Fruit fly (Drosophila melanogaster) ovary, adult (tissue): ENCODE data around the gene lky.
"Not testable (repeated sequence)": the region's sequence is repeated elsewhere in the genome, so short reads cannot be mapped to it uniquely, and the experiment has no call there.

ENCODE experiments used
- CG17801 ChIP-seq: fragments of 200-800 bp; optimal IDR thresholded peaks from 2 replicates; lab custom pipeline; 2019; ENCODE audit warnings: missing biosample characterization, mild to moderate bottlenecking, missing genetic modification characterization, moderate library complexity; ENCODE audit not compliant: partially characterized antibody

The lky gene

DNA sequence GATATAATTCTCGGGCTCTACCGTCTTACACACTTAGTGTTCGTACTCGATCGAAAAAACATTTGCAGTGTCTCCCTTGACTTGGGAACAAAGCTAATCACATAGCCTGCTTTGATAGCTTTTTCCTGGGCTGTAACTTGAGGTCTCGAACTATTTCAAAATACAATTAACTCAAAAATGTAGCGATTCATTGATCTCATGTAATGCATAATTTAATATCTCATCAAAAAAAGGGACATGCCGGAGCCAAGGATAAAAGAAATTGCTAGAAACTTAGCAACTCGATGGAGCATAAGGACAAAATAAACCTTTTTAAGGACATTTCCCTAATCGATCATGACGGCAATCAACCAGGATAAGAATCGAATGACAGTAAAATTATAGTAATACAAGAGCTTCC, at the start of gene lky:
Gene lky, minus strand, starts transcription at position 101 of the 400 bp plus-strand sequence.
- no peak for TF ChIP-seq CG17801

DNA sequence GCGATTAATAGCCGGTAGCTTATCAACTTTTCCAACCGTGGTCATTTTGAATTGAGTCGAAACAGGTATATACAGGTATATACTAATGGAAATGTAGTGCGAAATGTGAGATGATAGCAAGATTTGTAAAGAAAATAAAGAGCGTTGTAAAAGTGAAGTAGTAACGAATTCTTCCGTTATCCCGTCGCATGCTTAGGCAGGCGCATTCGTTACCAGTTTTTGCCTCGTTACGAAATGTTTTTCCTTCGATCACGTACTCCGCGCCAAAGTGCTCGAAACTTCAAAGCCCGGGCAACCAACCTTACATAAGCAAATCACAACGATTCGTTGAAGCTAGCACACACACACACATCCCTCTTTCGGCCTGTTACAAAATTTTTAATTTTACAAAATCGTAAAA, 49.1 kb upstream of the lky start, which contains the start of gene CG9570:
Gene CG9570, plus strand, starts transcription at position 301 of the 400 bp plus-strand sequence.
- TF ChIP-seq CG17801, result no peak

DNA sequence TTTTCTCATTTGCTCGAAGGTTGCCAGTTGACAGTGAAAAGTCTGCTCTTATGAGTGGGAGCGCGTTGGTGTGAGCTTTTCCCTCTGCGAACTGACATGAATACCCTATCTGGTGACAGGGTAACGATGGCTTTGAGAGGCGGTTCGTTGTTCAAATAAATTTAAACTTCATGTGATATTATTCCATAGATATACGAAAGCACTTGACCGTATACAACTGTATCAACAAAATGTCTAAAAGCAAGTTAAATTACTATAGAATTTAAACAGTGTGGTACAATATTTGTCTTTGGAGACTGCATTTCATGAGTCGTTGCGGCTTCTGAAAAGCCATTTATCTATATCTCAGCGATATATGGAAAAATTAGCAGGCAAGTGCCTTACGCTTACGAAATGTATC, 37.7 kb downstream of the lky start:
- TF ChIP-seq CG17801, result no peak

DNA sequence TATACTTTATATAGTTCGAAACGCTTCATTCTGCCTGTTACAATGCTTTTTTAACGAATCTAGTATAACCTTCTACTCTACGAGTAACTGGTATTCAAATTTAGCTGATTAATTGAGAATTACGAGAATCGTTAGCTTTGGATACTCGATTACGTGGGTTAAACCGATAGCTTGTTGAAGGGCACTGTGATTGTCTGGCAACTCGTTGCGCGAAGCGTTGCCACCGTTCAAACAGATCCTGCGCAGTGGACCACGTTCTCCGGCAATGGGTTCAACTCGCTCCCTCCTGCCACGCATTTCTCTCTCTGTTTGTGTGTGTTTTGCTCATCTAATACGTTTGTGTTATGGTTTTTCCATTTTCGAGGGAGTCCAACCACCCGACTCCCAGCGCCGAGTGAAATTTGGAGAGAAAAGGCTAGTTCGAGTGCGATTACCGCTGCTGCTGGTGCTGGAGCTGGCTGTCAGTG, 41.0 kb downstream of the lky start, which contains the start of gene Nep3:
Gene Nep3, plus strand, starts transcription at position 417 of the 467 bp plus-strand sequence.
- no peak for TF ChIP-seq CG17801

DNA sequence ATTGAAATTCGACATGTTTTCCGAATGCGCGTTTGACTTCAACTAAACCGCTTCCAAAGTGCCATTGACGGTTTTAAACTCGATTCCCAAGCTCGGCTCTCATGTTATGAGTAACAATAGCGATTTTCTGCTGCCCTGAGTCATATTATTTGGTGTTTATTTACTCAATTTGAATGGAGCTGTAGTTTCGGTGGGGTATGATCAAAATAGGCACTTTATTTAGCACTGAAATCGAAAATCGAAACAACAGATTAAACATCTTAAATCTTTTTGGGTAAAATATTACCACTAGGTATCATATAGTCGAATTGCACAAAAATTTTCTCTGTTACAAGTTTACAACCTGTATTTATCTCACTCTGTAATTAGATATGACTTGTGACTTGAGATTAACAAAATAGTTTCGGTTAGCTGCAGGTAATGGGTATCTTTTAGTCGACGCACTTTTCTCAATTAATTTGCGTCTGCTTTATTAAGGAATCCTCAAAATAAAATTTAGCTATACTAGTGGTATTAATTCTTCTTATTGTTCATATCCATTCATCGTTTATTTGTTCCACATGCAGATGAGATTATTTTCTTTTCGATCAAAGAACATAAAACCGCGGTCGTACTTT, 42.4 kb downstream of the lky start, which contains the start of gene CG12655:
Gene CG12655, minus strand, starts transcription at position 51 of the 617 bp plus-strand sequence.
- TF ChIP-seq CG17801, result no peak

DNA sequence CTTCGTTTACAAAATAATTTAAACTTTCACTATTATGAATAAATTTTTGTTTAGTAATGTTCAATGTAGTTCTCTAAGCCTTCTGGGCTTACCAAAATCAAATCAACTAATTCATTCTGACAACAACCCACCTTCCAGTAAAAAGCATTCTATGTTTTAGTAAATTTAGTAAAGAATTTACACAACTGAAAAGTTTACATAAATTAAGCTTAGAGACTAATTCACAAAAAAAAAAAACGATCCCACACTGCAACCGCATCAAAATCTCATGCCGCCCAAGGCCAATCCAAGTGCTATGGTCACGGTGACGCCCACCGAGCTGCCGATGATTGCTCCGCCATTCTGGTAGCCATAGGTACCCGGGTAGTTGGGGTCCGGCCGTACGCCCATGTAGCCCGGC, 43.7 kb downstream of the lky start, which contains the start of gene CG43784:
Gene CG43784, minus strand, starts transcription at position 101 of the 400 bp plus-strand sequence.
- not testable (repeated sequence) for TF ChIP-seq CG17801

DNA sequence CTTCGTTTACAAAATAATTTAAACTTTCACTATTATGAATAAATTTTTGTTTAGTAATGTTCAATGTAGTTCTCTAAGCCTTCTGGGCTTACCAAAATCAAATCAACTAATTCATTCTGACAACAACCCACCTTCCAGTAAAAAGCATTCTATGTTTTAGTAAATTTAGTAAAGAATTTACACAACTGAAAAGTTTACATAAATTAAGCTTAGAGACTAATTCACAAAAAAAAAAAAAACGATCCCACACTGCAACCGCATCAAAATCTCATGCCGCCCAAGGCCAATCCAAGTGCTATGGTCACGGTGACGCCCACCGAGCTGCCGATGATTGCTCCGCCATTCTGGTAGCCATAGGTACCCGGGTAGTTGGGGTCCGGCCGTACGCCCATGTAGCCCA, 48.4 kb downstream of the lky start, which contains the start of gene CG45494:
Gene CG45494, minus strand, starts transcription at position 101 of the 400 bp plus-strand sequence.
- TF ChIP-seq CG17801, result not testable (repeated sequence)
